Fruit fly (Drosophila melanogaster) whole organism, embryonic: Measurements from ENCODE around the gene Srp14.

Source experiments
- B-H1 ChIP-seq: fragments of 200-800 bp; sonication (Bioruptor generic); IDR thresholded peaks from 3 replicates; pipeline ENCODE4 v1.3.6; 2022; ENCODE audit warnings: missing biosample characterization, missing genetic modification characterization
- Bdp1 ChIP-seq: fragments of 200-800 bp; sonication (Bioruptor generic); optimal IDR thresholded peaks from 3 replicates; lab custom pipeline; 2016; ENCODE audit warnings: missing biosample characterization, missing genetic modification characterization
- CG11085 ChIP-seq: fragments of 200-800 bp; sonication (Bioruptor generic); IDR thresholded peaks from 2 replicates; pipeline ENCODE4 v1.3.6; 2022; ENCODE audit warnings: missing biosample characterization, missing genetic modification characterization
- CG11504 ChIP-seq: fragments of 200-800 bp; sonication (Bioruptor generic); optimal IDR thresholded peaks from 3 replicates; lab custom pipeline; 2019; ENCODE audit warnings: missing biosample characterization, mild to moderate bottlenecking, missing genetic modification characterization, moderate library complexity
- CG13894 ChIP-seq: fragments of 200-800 bp; sonication (Bioruptor generic); optimal IDR thresholded peaks from 3 replicates; lab custom pipeline; 2018; ENCODE audit warnings: missing biosample characterization, mild to moderate bottlenecking, missing genetic modification characterization, moderate library complexity
- CG14014 ChIP-seq: fragments of 200-800 bp; sonication (Bioruptor generic); IDR thresholded peaks from 2 replicates; pipeline ENCODE4 v1.3.6; 2022; ENCODE audit warnings: missing biosample characterization, missing genetic modification characterization
- CG14965 ChIP-seq: fragments of 200-800 bp; sonication (Bioruptor generic); optimal IDR thresholded peaks from 2 replicates; lab custom pipeline; 2016; ENCODE audit warnings: missing biosample characterization, missing genetic modification characterization, borderline replicate concordance
- CG16779 ChIP-seq: fragments of 200-800 bp; sonication (Bioruptor generic); IDR thresholded peaks from 2 replicates; pipeline ENCODE4 v1.3.6; 2022; ENCODE audit warnings: missing biosample characterization, missing genetic modification characterization
- CG16863 ChIP-seq: fragments of 200-800 bp; sonication (Bioruptor generic); optimal IDR thresholded peaks from 3 replicates; lab custom pipeline; 2016; ENCODE audit warnings: missing biosample characterization, missing genetic modification characterization
- CG17385 ChIP-seq: fragments of 200-800 bp; sonication (Bioruptor generic); optimal IDR thresholded peaks from 3 replicates; lab custom pipeline; 2018; ENCODE audit warnings: missing biosample characterization, mild to moderate bottlenecking, missing genetic modification characterization
- CG31224 ChIP-seq: fragments of 200-800 bp; sonication (Bioruptor generic); IDR thresholded peaks from 2 replicates; pipeline ENCODE4 v1.3.6; 2022; ENCODE audit warnings: missing biosample characterization, missing genetic modification characterization
- CG31388 ChIP-seq: fragments of 200-800 bp; sonication (Bioruptor generic); optimal IDR thresholded peaks from 2 replicates; lab custom pipeline; 2016; ENCODE audit warnings: missing biosample characterization, missing genetic modification characterization
- CG5953 ChIP-seq: fragments of 200-800 bp; sonication (Bioruptor generic); IDR thresholded peaks from 2 replicates; pipeline ENCODE4 v1.3.6; 2022; ENCODE audit warnings: missing biosample characterization, missing genetic modification characterization
- CG6813 ChIP-seq: fragments of 200-800 bp; sonication (Bioruptor generic); optimal IDR thresholded peaks from 2 replicates; lab custom pipeline; 2017; ENCODE audit warnings: missing biosample characterization, missing genetic modification characterization, mild to moderate bottlenecking, moderate library complexity, missing genetic modification reagents
- CG7271 ChIP-seq: fragments of 200-800 bp; sonication (Bioruptor generic); optimal IDR thresholded peaks from 2 replicates; lab custom pipeline; 2018; ENCODE audit warnings: missing biosample characterization, mild to moderate bottlenecking, missing genetic modification characterization, moderate library complexity
- CG9727 ChIP-seq: fragments of 200-800 bp; sonication (Bioruptor generic); optimal IDR thresholded peaks from 3 replicates; lab custom pipeline; 2017; ENCODE audit warnings: missing biosample characterization, mild to moderate bottlenecking, missing genetic modification characterization
- CHES-1-like ChIP-seq: fragments of 200-800 bp; sonication (Bioruptor generic); optimal IDR thresholded peaks from 2 replicates; lab custom pipeline; 2016; ENCODE audit warnings: missing biosample characterization, missing genetic modification characterization
- CkIIα-i1 ChIP-seq: fragments of 200-800 bp; sonication (Bioruptor generic); IDR thresholded peaks from 2 replicates; pipeline ENCODE4 v1.3.6; 2022; ENCODE audit warnings: missing biosample characterization, missing genetic modification characterization
- D19A ChIP-seq: fragments of 200-800 bp; optimal IDR thresholded peaks from 3 replicates; lab custom pipeline; 2019; ENCODE audit warnings: missing biosample characterization, mild to moderate bottlenecking, missing genetic modification characterization, moderate library complexity
- Dip2 ChIP-seq: fragments of 200-800 bp; sonication (Bioruptor generic); IDR thresholded peaks from 2 replicates; pipeline ENCODE4 v1.3.6; 2022; ENCODE audit warnings: missing biosample characterization, missing genetic modification characterization
- Dll ChIP-seq: fragments of 200-800 bp; sonication (Bioruptor generic); IDR thresholded peaks from 4 replicates; pipeline ENCODE4 v1.3.6; 2022; ENCODE audit warnings: missing biosample characterization, missing genetic modification characterization; ENCODE audit not compliant: partially characterized antibody
- H2.0 ChIP-seq: fragments of 200-800 bp; sonication (Bioruptor generic); IDR thresholded peaks from 2 replicates; pipeline ENCODE4 v1.3.6; 2022; ENCODE audit warnings: missing biosample characterization, missing genetic modification characterization
- HLH54F ChIP-seq: fragments of 200-800 bp; sonication (Bioruptor generic); optimal IDR thresholded peaks from 3 replicates; lab custom pipeline; 2016; ENCODE audit warnings: missing biosample characterization, missing genetic modification characterization
- Hey ChIP-seq: fragments of 200-800 bp; sonication (Bioruptor generic); optimal IDR thresholded peaks from 3 replicates; lab custom pipeline; 2018; ENCODE audit warnings: missing biosample characterization, mild to moderate bottlenecking, missing genetic modification characterization
- Hr51 ChIP-seq, 2 experiments: fragments of 200-800 bp; sonication (Bioruptor generic); optimal IDR thresholded peaks; 2 replicates in 1 of 2; 3 replicates in 1 of 2; lab custom pipeline; 2016 to 2018; ENCODE audit warnings: missing biosample characterization in 2 of 2, missing genetic modification characterization in 2 of 2, mild to moderate bottlenecking in 1 of 2, moderate library complexity in 1 of 2
- MTF-1 ChIP-seq: fragments of 200-800 bp; sonication (Bioruptor generic); optimal IDR thresholded peaks from 2 replicates; lab custom pipeline; 2018; ENCODE audit warnings: missing biosample characterization, mild to moderate bottlenecking, missing genetic modification characterization, borderline replicate concordance
- NC2α ChIP-seq: fragments of 200-800 bp; sonication (Bioruptor generic); optimal IDR thresholded peaks from 2 replicates; lab custom pipeline; 2016; ENCODE audit warnings: missing biosample characterization, missing genetic modification characterization
- Scr ChIP-seq: fragments of 200-800 bp; sonication (Bioruptor generic); IDR thresholded peaks from 2 replicates; pipeline ENCODE4 v1.3.6; 2022; ENCODE audit warnings: missing biosample characterization, missing genetic modification characterization; ENCODE audit not compliant: partially characterized antibody
- Tbp ChIP-seq: fragments of >200 bp; optimal IDR thresholded peaks from 2 replicates; lab custom pipeline; 2018; ENCODE audit warnings: missing biosample characterization, missing genetic modification characterization
- chn ChIP-seq: fragments of 200-800 bp; sonication (Bioruptor generic); optimal IDR thresholded peaks from 2 replicates; lab custom pipeline; 2016; ENCODE audit warnings: missing biosample characterization, missing genetic modification characterization
- corto ChIP-seq: fragments of 200-800 bp; sonication (Bioruptor generic); optimal IDR thresholded peaks from 2 replicates; lab custom pipeline; 2016; ENCODE audit warnings: missing biosample characterization, mild to moderate bottlenecking, missing genetic modification characterization, moderate library complexity
- crc ChIP-seq: fragments of 200-800 bp; sonication (Bioruptor generic); optimal IDR thresholded peaks from 2 replicates; lab custom pipeline; 2016; ENCODE audit warnings: missing biosample characterization, missing genetic modification characterization
- croc ChIP-seq: fragments of 200-800 bp; sonication (Bioruptor generic); conservative IDR thresholded peaks from 3 replicates; pipeline ENCODE4 v1.3.6; 2022; ENCODE audit warnings: missing biosample characterization, missing genetic modification characterization
- crp ChIP-seq, 2 experiments: fragments of 200-800 bp; sonication (Bioruptor generic); optimal IDR thresholded peaks; 2 replicates in 1 of 2; 3 replicates in 1 of 2; lab custom pipeline; 2017; ENCODE audit warnings: missing biosample characterization in 2 of 2, missing genetic modification characterization in 2 of 2, mild to moderate bottlenecking in 1 of 2, moderate library complexity in 1 of 2
- ems ChIP-seq: fragments of 200-800 bp; sonication (Bioruptor generic); optimal IDR thresholded peaks from 3 replicates; lab custom pipeline; 2016; ENCODE audit warnings: missing biosample characterization, missing genetic modification characterization
- esg ChIP-seq: fragments of 200-800 bp; sonication (Bioruptor generic); conservative IDR thresholded peaks from 2 replicates; pipeline ENCODE4 v1.3.6; 2022; ENCODE audit warnings: missing biosample characterization, missing genetic modification characterization
- eve ChIP-seq, 2 experiments: fragments of >200 bp; optimal IDR thresholded peaks; 2 replicates each; lab custom pipeline; 2017; ENCODE audit warnings: missing biosample characterization in 2 of 2, missing genetic modification characterization in 2 of 2
- fu2 ChIP-seq: fragments of 200-800 bp; sonication (Bioruptor generic); optimal IDR thresholded peaks from 2 replicates; lab custom pipeline; 2016; ENCODE audit warnings: missing biosample characterization, missing genetic modification characterization
- gsb ChIP-seq: fragments of 200-800 bp; sonication (Bioruptor generic); IDR thresholded peaks from 2 replicates; pipeline ENCODE4 v1.3.6; 2022; ENCODE audit warnings: missing biosample characterization, missing genetic modification characterization
- hth ChIP-seq: fragments of >200 bp; optimal IDR thresholded peaks from 2 replicates; lab custom pipeline; 2017; ENCODE audit warnings: inconsistent platforms
- inv ChIP-seq: fragments of 200-800 bp; sonication (Bioruptor generic); IDR thresholded peaks from 2 replicates; pipeline ENCODE4 v1.3.6; 2022; ENCODE audit warnings: missing biosample characterization, missing genetic modification characterization; ENCODE audit not compliant: partially characterized antibody
- klu ChIP-seq: fragments of 200-800 bp; sonication (Bioruptor generic); IDR thresholded peaks from 2 replicates; pipeline ENCODE4 v1.3.6; 2022; ENCODE audit warnings: missing biosample characterization, missing genetic modification characterization
- nom ChIP-seq: fragments of 200-800 bp; sonication (Bioruptor generic); optimal IDR thresholded peaks from 2 replicates; lab custom pipeline; 2017; ENCODE audit warnings: missing biosample characterization, missing genetic modification characterization, mild to moderate bottlenecking, moderate library complexity, missing genetic modification reagents
- ranshi ChIP-seq: fragments of 200-800 bp; sonication (Bioruptor generic); IDR thresholded peaks from 2 replicates; pipeline ENCODE4 v1.3.6; 2022; ENCODE audit warnings: missing biosample characterization, missing genetic modification characterization
- scrt ChIP-seq: fragments of 200-800 bp; sonication (Bioruptor generic); optimal IDR thresholded peaks from 2 replicates; lab custom pipeline; 2018; ENCODE audit warnings: missing biosample characterization, mild to moderate bottlenecking, missing genetic modification characterization, moderate library complexity
- so ChIP-seq: fragments of 200-800 bp; sonication (Bioruptor generic); IDR thresholded peaks from 3 replicates; pipeline ENCODE4 v1.3.6; 2022; ENCODE audit warnings: missing biosample characterization, missing genetic modification characterization
- sug ChIP-seq: fragments of 200-800 bp; optimal IDR thresholded peaks from 2 replicates; lab custom pipeline; 2019; ENCODE audit warnings: missing biosample characterization, mild to moderate bottlenecking, missing genetic modification characterization, moderate library complexity
- trem ChIP-seq: fragments of 200-800 bp; optimal IDR thresholded peaks from 3 replicates; lab custom pipeline; 2019; ENCODE audit warnings: missing biosample characterization, mild to moderate bottlenecking, missing genetic modification characterization, moderate library complexity
- trh ChIP-seq: fragments of 200-800 bp; sonication (Bioruptor generic); optimal IDR thresholded peaks from 2 replicates; lab custom pipeline; 2016; ENCODE audit warnings: missing biosample characterization, missing genetic modification characterization
- wek ChIP-seq: fragments of 200-800 bp; sonication (Bioruptor generic); optimal IDR thresholded peaks from 3 replicates; lab custom pipeline; 2018; ENCODE audit warnings: missing biosample characterization, mild to moderate bottlenecking, missing genetic modification characterization, moderate library complexity

Gene Srp14

DNA sequence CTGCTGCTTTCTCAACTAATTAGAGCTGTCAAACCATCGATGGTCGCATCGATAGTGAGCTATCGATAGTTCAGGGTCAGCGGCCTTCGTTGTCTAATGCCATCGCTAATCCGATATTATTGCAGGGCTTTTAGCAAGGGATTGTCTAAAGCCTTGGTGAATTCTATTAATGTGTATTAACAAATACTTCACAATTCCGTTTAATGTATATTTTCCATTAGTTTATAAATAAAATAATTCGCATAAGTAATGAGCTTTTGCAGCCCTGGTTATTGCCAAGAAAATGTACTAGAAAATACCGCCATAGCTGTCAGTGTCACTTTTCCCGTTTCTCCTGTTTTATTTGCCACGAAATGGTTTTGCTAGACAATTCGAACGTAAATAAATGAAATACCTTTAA is at the start of gene Srp14, which contains the start of gene EloB (continued):
- TF ChIP-seq Dll (GFP tag; lab: Robert Waterston, UW) (peak; percentile 99), inv (GFP tag; lab: Robert Waterston, UW) (peak; percentile 97), esg (peak; percentile 55), CG11504 (tag; lab: Kevin White, UChicago) (no peak), corto (GFP tag; lab: Kevin White, UChicago) (no peak), eve (GFP tag; optimal IDR thresholded peaks at IDR 0.05; lab: Kevin White, UChicago) (no peak), wek (GFP tag; lab: Kevin White, UChicago) (peak; percentile 28), CG14965 (no peak), scrt (GFP tag; lab: Kevin White, UChicago) (peak; percentile 71), sug (tag; lab: Kevin White, UChicago) (peak; percentile 87), CG5953 (GFP tag; lab: Robert Waterston, UW) (0 out of 2 replicates have a peak, but pooled peaks have one; percentile 20), MTF-1 (GFP tag; lab: Kevin White, UChicago) (peak; percentile 31), trh (GFP tag; lab: Kevin White, UChicago) (peak; percentile 26), CG6813 (GFP tag; lab: Kevin White, UChicago) (peak; percentile 33), Hey (tag; lab: Kevin White, UChicago) (no peak), NC2α (GFP tag; lab: Kevin White, UChicago) (peak; percentile 20), H2.0 (GFP tag; lab: Robert Waterston, UW) (peak; percentile 70), Dip2 (GFP tag; lab: Robert Waterston, UW) (no peak), CG13894 (tag; lab: Kevin White, UChicago) (no peak), CHES-1-like (GFP tag; lab: Kevin White, UChicago) (peak; percentile 86), CG9727 (peak; percentile 85), croc (0 out of 3 replicates have a peak, but pooled peaks have one; percentile 30), CG11085 (GFP tag; lab: Robert Waterston, UW) (peak; percentile 62; the same call in 1 of the 2 replicates), CG31388 (GFP tag; lab: Kevin White, UChicago) (peak; percentile 46), so (peak; percentile 49; the same call in 2 of the 3 replicates), Scr (GFP tag; lab: Robert Waterston, UW) (peak; percentile 98), crp (GFP tag; optimal IDR thresholded peaks at IDR 0.05; lab: Kevin White, UChicago) (peak in 1 of 2 experiments; percentile 27), CG17385 (GFP tag; lab: Kevin White, UChicago) (peak; percentile 73), hth (lab: Kevin White, UChicago) (no peak), B-H1 (GFP tag; lab: Robert Waterston, UW) (peak; percentile 43; the same call in 2 of the 3 replicates), Hr51 (GFP tag; optimal IDR thresholded peaks at IDR 0.05; lab: Kevin White, UChicago) (peak; percentile 75 to 79), gsb (GFP tag; lab: Robert Waterston, UW) (0 out of 2 replicates have a peak, but pooled peaks have one; percentile 18), HLH54F (GFP tag; lab: Kevin White, UChicago) (peak; percentile 80), chn (GFP tag; lab: Kevin White, UChicago) (peak; percentile 90), CG14014 (peak; percentile 79), CG16779 (GFP tag; lab: Robert Waterston, UW) (0 out of 2 replicates have a peak, but pooled peaks have one; percentile 6), fu2 (GFP tag; lab: Kevin White, UChicago) (peak; percentile 73), ranshi (GFP tag; lab: Robert Waterston, UW) (no peak), CG7271 (tag; lab: Kevin White, UChicago) (no peak), Tbp (GFP tag; lab: Kevin White, UChicago) (no peak), Bdp1 (GFP tag; lab: Kevin White, UChicago) (peak; percentile 74), D19A (tag; lab: Kevin White, UChicago) (no peak), CG31224 (GFP tag; lab: Robert Waterston, UW) (peak; percentile 20; the same call in 1 of the 2 replicates), nom (peak; percentile 17), crc (no peak), CkIIα-i1 (no peak), klu (GFP tag; lab: Robert Waterston, UW) (peak; percentile 58; the same call in 1 of the 2 replicates), trem (tag; lab: Kevin White, UChicago) (peak; percentile 93), CG16863 (GFP tag; lab: Kevin White, UChicago) (peak; percentile 74), ems (GFP tag; lab: Kevin White, UChicago) (peak; percentile 82)
